Fruit fly (Drosophila melanogaster): ENCODE measurements around the gene CG45064.

CG45064 gene

DNA sequence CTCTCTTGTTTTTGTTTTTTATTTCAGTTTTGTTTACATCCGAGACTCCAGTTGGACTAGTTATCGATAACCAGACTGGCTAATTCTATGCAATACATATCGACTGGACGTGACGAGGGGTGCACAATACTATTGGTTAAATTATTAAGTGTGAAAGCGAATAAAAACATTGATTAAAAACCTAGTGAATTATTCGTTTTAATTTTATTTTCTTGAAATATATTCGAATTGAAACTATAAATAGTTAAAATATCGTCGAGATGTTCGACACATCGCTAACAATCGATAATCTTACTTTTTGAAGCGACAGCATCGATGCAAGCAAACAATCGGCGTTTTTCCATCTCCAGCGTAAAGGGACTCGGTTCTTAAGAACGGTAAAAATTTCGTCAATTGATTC is 43.3 kb downstream of the CG45064 start, which contains the start of the genes CG32590 and Flo2 (continued):
- TF ChIP-seq C15 (GFP tag; IDR thresholded peaks at IDR 0.05) (peak; percentile 72; the same call in 1 of the 3 replicates), z (GFP tag; IDR thresholded peaks at IDR 0.05) (no peak), B-H1 (GFP tag; IDR thresholded peaks at IDR 0.05) (peak; percentile 59; the same call in 2 of the 3 replicates), CG15269 (tag; optimal IDR thresholded peaks at IDR 0.05) (peak; percentile 74), peb (GFP tag; IDR thresholded peaks at IDR 0.05) (peak; percentile 30; the same call in 1 of the 2 replicates), NC2β (GFP tag; optimal IDR thresholded peaks at IDR 0.05) (peak; percentile 31), CG7372 (GFP tag; IDR thresholded peaks at IDR 0.05) (peak; percentile 78), CG8765 (GFP tag; IDR thresholded peaks at IDR 0.05) (peak; percentile 79), CG15073 (GFP tag; optimal IDR thresholded peaks at IDR 0.05) (no peak), CG31441 (GFP tag; IDR thresholded peaks at IDR 0.05) (peak; percentile 50; the same call in 1 of the 2 replicates), CG2875 (GFP tag; optimal IDR thresholded peaks at IDR 0.05) (no peak), lmd (GFP tag; IDR thresholded peaks at IDR 0.05) (peak; percentile 76), wdn (GFP tag; IDR thresholded peaks at IDR 0.05) (peak; percentile 76), Bdp1 (GFP tag; optimal IDR thresholded peaks at IDR 0.05) (peak; percentile 65), sens (GFP tag) (peak; percentile 96), sna (GFP tag; IDR thresholded peaks at IDR 0.05; ENCODE audit: partially characterized antibody) (peak; percentile 99), HHEX (GFP tag; optimal IDR thresholded peaks at IDR 0.05) (peak; percentile 57), unc-4 (GFP tag; IDR thresholded peaks at IDR 0.05; ENCODE audit: partially characterized antibody) (peak; percentile 98), Nf-YA (GFP tag; IDR thresholded peaks at IDR 0.05) (peak; percentile 71; the same call in 1 of the 2 replicates), cato (GFP tag; optimal IDR thresholded peaks at IDR 0.05; ENCODE audit: borderline replicate concordance) (peak; percentile 50), CG15601 (tag; optimal IDR thresholded peaks at IDR 0.05) (peak; percentile 50), CG16863 (GFP tag; optimal IDR thresholded peaks at IDR 0.05) (peak; percentile 44), CG17568 (GFP tag; optimal IDR thresholded peaks at IDR 0.05) (no peak), Hand (GFP tag; optimal IDR thresholded peaks at IDR 0.05) (no peak), slbo (GFP tag; IDR thresholded peaks at IDR 0.05) (peak; percentile 94), CG4617 (GFP tag; optimal IDR thresholded peaks at IDR 0.05; ENCODE audit: borderline replicate concordance) (peak; percentile 56), Scr (GFP tag; IDR thresholded peaks at IDR 0.05; ENCODE audit: partially characterized antibody) (peak; percentile 98), abd-A (tag; optimal IDR thresholded peaks at IDR 0.05) (no peak), CG11723 (GFP tag; optimal IDR thresholded peaks at IDR 0.05) (no peak), CG8359 (GFP tag; optimal IDR thresholded peaks at IDR 0.05; ENCODE audit: borderline replicate concordance) (no peak), fu2 (GFP tag; optimal IDR thresholded peaks at IDR 0.05) (peak; percentile 57), Ets97D (GFP tag; optimal IDR thresholded peaks at IDR 0.05) (peak; percentile 72), CG34376 (GFP tag; optimal IDR thresholded peaks at IDR 0.05) (peak; percentile 13), dan (GFP tag; IDR thresholded peaks at IDR 0.05) (0 out of 2 replicates have a peak, but pooled peaks have one; percentile 24), zen (tag; optimal IDR thresholded peaks at IDR 0.05) (peak; percentile 73), ash1 (GFP tag; optimal IDR thresholded peaks at IDR 0.05) (no peak), Side (GFP tag; optimal IDR thresholded peaks at IDR 0.05) (peak; percentile 70), Hr51 (GFP tag; optimal IDR thresholded peaks at IDR 0.05) (peak; percentile 39 to 74), CG16813 (GFP tag; IDR thresholded peaks at IDR 0.05; ENCODE audit: partially characterized antibody) (peak; percentile 98), eve (GFP tag; optimal IDR thresholded peaks at IDR 0.05) (no peak), gsb (GFP tag; IDR thresholded peaks at IDR 0.05) (0 out of 2 replicates have a peak, but pooled peaks have one; percentile 25), D19B (GFP tag; optimal IDR thresholded peaks at IDR 0.05) (no peak), Hr3 (GFP tag; optimal IDR thresholded peaks at IDR 0.05) (peak; percentile 58), zfh1 (GFP tag; IDR thresholded peaks at IDR 0.05) (peak; percentile 83), hkb (optimal IDR thresholded peaks at IDR 0.05) (no peak), hkb (GFP tag; IDR thresholded peaks at IDR 0.05) (peak; percentile 73), esg (GFP tag; conservative IDR thresholded peaks at IDR 0.05) (peak; percentile 80), CG14014 (GFP tag; IDR thresholded peaks at IDR 0.05) (peak; percentile 67), H15 (GFP tag; IDR thresholded peaks at IDR 0.05) (peak; percentile 73; the same call in 2 of the 3 replicates), CG6654 (GFP tag; optimal IDR thresholded peaks at IDR 0.05) (no peak), Camta (GFP tag; optimal IDR thresholded peaks at IDR 0.05) (peak; percentile 70)
